Fruit fly (Drosophila melanogaster) whole organism, prepupa: Measurements from ENCODE around the gene Rh5.
A peak's percentile ranks its signal among the peaks of the same experiment; 100 is the strongest.

Experiments
- CG10631 ChIP-seq: fragments of 200-800 bp; sonication (Bioruptor generic); optimal IDR thresholded peaks from 2 replicates; lab custom pipeline; 2016; ENCODE audit warnings: missing biosample characterization, missing genetic modification characterization
- CG11294 ChIP-seq: fragments of 200-800 bp; sonication (Bioruptor generic); IDR thresholded peaks from 2 replicates; pipeline ENCODE4 v1.3.6; 2022; ENCODE audit warnings: missing biosample characterization, missing genetic modification characterization
- CG11902 ChIP-seq: fragments of 200-800 bp; sonication (Bioruptor generic); optimal IDR thresholded peaks from 3 replicates; lab custom pipeline; 2016; ENCODE audit warnings: missing biosample characterization, missing genetic modification characterization
- CG15336 ChIP-seq: fragments of 200-800 bp; sonication (Bioruptor generic); IDR thresholded peaks from 2 replicates; pipeline ENCODE4 v1.3.6; 2022; ENCODE audit warnings: missing biosample characterization, missing genetic modification characterization
- CG1621 ChIP-seq: fragments of 200-800 bp; sonication (Bioruptor generic); optimal IDR thresholded peaks from 3 replicates; lab custom pipeline; 2018; ENCODE audit warnings: missing biosample characterization, mild to moderate bottlenecking, missing genetic modification characterization
- CG3032 ChIP-seq: fragments of 200-800 bp; optimal IDR thresholded peaks from 2 replicates; lab custom pipeline; 2019; ENCODE audit warnings: missing biosample characterization, mild to moderate bottlenecking, missing genetic modification characterization, moderate library complexity
- CG31627 ChIP-seq: fragments of 200-800 bp; sonication (Bioruptor generic); optimal IDR thresholded peaks from 3 replicates; lab custom pipeline; 2016; ENCODE audit warnings: missing biosample characterization, missing genetic modification characterization
- CG32006 ChIP-seq: fragments of 200-800 bp; sonication (Bioruptor generic); optimal IDR thresholded peaks from 3 replicates; lab custom pipeline; 2017; ENCODE audit warnings: missing biosample characterization, mild to moderate bottlenecking, missing genetic modification characterization
- CG3919 ChIP-seq: fragments of 200-800 bp; sonication (Bioruptor generic); optimal IDR thresholded peaks from 3 replicates; lab custom pipeline; 2016; ENCODE audit warnings: missing biosample characterization, missing genetic modification characterization
- CG4318 ChIP-seq: fragments of 200-800 bp; sonication (Bioruptor generic); optimal IDR thresholded peaks from 3 replicates; lab custom pipeline; 2017; ENCODE audit warnings: missing biosample characterization, mild to moderate bottlenecking, missing genetic modification characterization
- CG6163 ChIP-seq: fragments of 200-800 bp; sonication (Bioruptor generic); IDR thresholded peaks from 3 replicates; pipeline ENCODE4 v1.3.6; 2022; ENCODE audit warnings: missing biosample characterization, missing genetic modification characterization
- CG6276 ChIP-seq: fragments of 200-800 bp; sonication (Bioruptor generic); optimal IDR thresholded peaks from 2 replicates; lab custom pipeline; 2017; ENCODE audit warnings: missing biosample characterization, mild to moderate bottlenecking, missing genetic modification characterization
- CG6792 ChIP-seq: fragments of 200-800 bp; sonication (Bioruptor generic); optimal IDR thresholded peaks from 3 replicates; lab custom pipeline; 2016; ENCODE audit warnings: missing biosample characterization, missing genetic modification characterization
- CG6808 ChIP-seq: fragments of 200-800 bp; sonication (Bioruptor generic); optimal IDR thresholded peaks from 3 replicates; lab custom pipeline; 2017; ENCODE audit warnings: missing biosample characterization, missing genetic modification characterization, mild to moderate bottlenecking, moderate library complexity, missing genetic modification reagents
- CG8319 ChIP-seq: fragments of 200-800 bp; sonication (Bioruptor generic); optimal IDR thresholded peaks from 3 replicates; lab custom pipeline; 2016; ENCODE audit warnings: missing biosample characterization, missing genetic modification characterization
- CG8632 ChIP-seq: fragments of 200-800 bp; sonication (Bioruptor generic); optimal IDR thresholded peaks from 3 replicates; lab custom pipeline; 2016; ENCODE audit warnings: missing biosample characterization, missing genetic modification characterization
- Eip75B ChIP-seq: fragments of 200-800 bp; sonication (Bioruptor generic); optimal IDR thresholded peaks from 3 replicates; lab custom pipeline; 2016; ENCODE audit warnings: missing biosample characterization, missing genetic modification characterization
- Eip78C ChIP-seq: fragments of 200-800 bp; sonication (Bioruptor generic); peaks from one replicate; lab custom pipeline; 2016; ENCODE audit warnings: missing biosample characterization, missing genetic modification characterization
- Ets96B ChIP-seq: fragments of 200-800 bp; optimal IDR thresholded peaks from 2 replicates; lab custom pipeline; 2019; ENCODE audit warnings: missing biosample characterization, mild to moderate bottlenecking, missing genetic modification characterization, moderate library complexity
- Hr38 ChIP-seq: sonication (Bioruptor generic); optimal IDR thresholded peaks from 2 replicates; lab custom pipeline; 2016; ENCODE audit warnings: missing biosample characterization, missing genetic modification characterization
- Hr39 ChIP-seq: fragments of 200-800 bp; sonication (Bioruptor generic); optimal IDR thresholded peaks from 2 replicates; lab custom pipeline; 2016; ENCODE audit warnings: missing biosample characterization, missing genetic modification characterization
- Hr4 ChIP-seq: fragments of 200-800 bp; sonication (Bioruptor generic); optimal IDR thresholded peaks from 3 replicates; lab custom pipeline; 2016; ENCODE audit warnings: missing biosample characterization, missing genetic modification characterization
- Lpt ChIP-seq: fragments of 200-800 bp; sonication (Bioruptor generic); optimal IDR thresholded peaks from 3 replicates; lab custom pipeline; 2016; ENCODE audit warnings: missing biosample characterization, missing genetic modification characterization
- OdsH ChIP-seq: fragments of 200-800 bp; sonication (Bioruptor generic); optimal IDR thresholded peaks from 3 replicates; lab custom pipeline; 2016; ENCODE audit warnings: missing biosample characterization, missing genetic modification characterization
- Sox102F ChIP-seq: fragments of 200-800 bp; sonication (Bioruptor generic); optimal IDR thresholded peaks from 2 replicates; lab custom pipeline; 2016; ENCODE audit warnings: missing biosample characterization, mild to moderate bottlenecking, missing genetic modification characterization
- Sox14 ChIP-seq: fragments of 200-800 bp; sonication (Bioruptor generic); optimal IDR thresholded peaks from 3 replicates; lab custom pipeline; 2016; ENCODE audit warnings: missing biosample characterization, missing genetic modification characterization
- achi ChIP-seq: fragments of 200-800 bp; sonication (Bioruptor generic); optimal IDR thresholded peaks from 3 replicates; lab custom pipeline; 2016; ENCODE audit warnings: missing biosample characterization, missing genetic modification characterization
- acj6 ChIP-seq: fragments of 200-800 bp; sonication (Bioruptor generic); optimal IDR thresholded peaks from 3 replicates; lab custom pipeline; 2016; ENCODE audit warnings: missing biosample characterization, missing genetic modification characterization
- cyc ChIP-seq: fragments of 200-800 bp; sonication (Bioruptor generic); optimal IDR thresholded peaks from 3 replicates; lab custom pipeline; 2016; ENCODE audit warnings: missing biosample characterization, missing genetic modification characterization
- dac ChIP-seq: fragments of 200-800 bp; sonication (Bioruptor generic); optimal IDR thresholded peaks from 2 replicates; lab custom pipeline; 2017; ENCODE audit warnings: missing biosample characterization, mild to moderate bottlenecking, missing genetic modification characterization
- dsx ChIP-seq: fragments of 200-800 bp; optimal IDR thresholded peaks from 3 replicates; lab custom pipeline; 2019; ENCODE audit warnings: missing biosample characterization, mild to moderate bottlenecking, missing genetic modification characterization, moderate library complexity; ENCODE audit not compliant: poor library complexity, severe bottlenecking
- eg ChIP-seq: fragments of 200-800 bp; sonication (Bioruptor generic); IDR thresholded peaks from 3 replicates; pipeline ENCODE4 v1.3.6; 2022; ENCODE audit warnings: missing biosample characterization, missing genetic modification characterization
- esn ChIP-seq: fragments of 200-800 bp; sonication (Bioruptor generic); optimal IDR thresholded peaks from 2 replicates; lab custom pipeline; 2016; ENCODE audit warnings: missing biosample characterization, mild to moderate bottlenecking, missing genetic modification characterization, moderate library complexity
- fd59A ChIP-seq: fragments of 200-800 bp; sonication (Bioruptor generic); optimal IDR thresholded peaks from 2 replicates; lab custom pipeline; 2017; ENCODE audit warnings: missing biosample characterization, mild to moderate bottlenecking, missing genetic modification characterization, missing genetic modification reagents
- fkh ChIP-seq: fragments of 200-800 bp; sonication (Bioruptor generic); optimal IDR thresholded peaks from 3 replicates; lab custom pipeline; 2017; ENCODE audit warnings: missing biosample characterization, mild to moderate bottlenecking, missing genetic modification characterization, moderate library complexity
- lz ChIP-seq: fragments of 200-800 bp; sonication (Bioruptor generic); optimal IDR thresholded peaks from 3 replicates; lab custom pipeline; 2016; ENCODE audit warnings: missing biosample characterization, missing genetic modification characterization
- net ChIP-seq: fragments of 200-800 bp; sonication (Bioruptor generic); optimal IDR thresholded peaks from 3 replicates; lab custom pipeline; 2016; ENCODE audit warnings: missing biosample characterization, missing genetic modification characterization
- pdm3 ChIP-seq: fragments of 200-800 bp; sonication (Bioruptor generic); optimal IDR thresholded peaks from 3 replicates; lab custom pipeline; 2016; ENCODE audit warnings: missing biosample characterization, missing genetic modification characterization
- salr ChIP-seq, 2 experiments: fragments of 200-800 bp; sonication (Bioruptor generic); optimal IDR thresholded peaks; 3 replicates each; lab custom pipeline; 2016 to 2018; ENCODE audit warnings: missing biosample characterization in 2 of 2, missing genetic modification characterization in 2 of 2, mild to moderate bottlenecking in 1 of 2
- spab ChIP-seq: fragments of 200-800 bp; sonication (Bioruptor generic); optimal IDR thresholded peaks from 2 replicates; lab custom pipeline; 2017; ENCODE audit warnings: missing biosample characterization, mild to moderate bottlenecking, missing genetic modification characterization, missing genetic modification reagents
- ss ChIP-seq, 2 experiments: fragments of 200-800 bp; sonication (Bioruptor generic); optimal IDR thresholded peaks; 2 replicates in 1 of 2; 3 replicates in 1 of 2; lab custom pipeline; 2017 to 2018; ENCODE audit warnings: mild to moderate bottlenecking in 2 of 2, missing biosample characterization in 2 of 2, missing genetic modification characterization in 2 of 2, moderate library complexity in 1 of 2
- svp ChIP-seq: fragments of 200-800 bp; sonication (Bioruptor generic); peaks from one replicate; lab custom pipeline; 2016; ENCODE audit warnings: missing biosample characterization, missing genetic modification characterization
- topi ChIP-seq: fragments of 200-800 bp; sonication (Bioruptor generic); optimal IDR thresholded peaks from 3 replicates; lab custom pipeline; 2016; ENCODE audit warnings: missing biosample characterization, missing genetic modification characterization
- vri ChIP-seq: fragments of 200-800 bp; sonication (Bioruptor generic); optimal IDR thresholded peaks from 3 replicates; lab custom pipeline; 2016; ENCODE audit warnings: missing biosample characterization, mild to moderate bottlenecking, missing genetic modification characterization

Gene Rh5

dm6 chr2L:12020735-12021134 lies 12.8 kb downstream of the Rh5 start, which contains the start of gene Wdr81:
Wdr81 (minus strand) TSS chr2L:12020960.
- TF ChIP-seq Hr39 (GFP tag; lab: Kevin White, UChicago) (no peak), topi (GFP tag; lab: Kevin White, UChicago) (no peak), cyc (GFP tag; lab: Kevin White, UChicago) (no peak)

dm6 chr2L:12021193-12021592 lies 13.2 kb downstream of the Rh5 start:
- no peak for TF ChIP-seq Hr38
- TF ChIP-seq pdm3 (GFP tag; lab: Kevin White, UChicago): no peak
- peak; percentile 5 for TF ChIP-seq esn
- TF ChIP-seq acj6 (GFP tag; lab: Kevin White, UChicago): no peak
- peak; percentile 38 for TF ChIP-seq vri
- TF ChIP-seq fkh (GFP tag; lab: Kevin White, UChicago): peak; percentile 68
- TF ChIP-seq Eip78C (GFP tag; lab: Kevin White, UChicago): peak; percentile 17

dm6 chr2L:12024104-12024503 lies 16.2 kb downstream of the Rh5 start:
- TF ChIP-seq lz (GFP tag; lab: Kevin White, UChicago) (no peak), fd59A (GFP tag; lab: Kevin White, UChicago) (no peak), net (no peak), CG8319 (GFP tag; lab: Kevin White, UChicago) (no peak), CG4318 (GFP tag; lab: Kevin White, UChicago) (no peak), eg (no peak)
- TF ChIP-seq, all 60 proteins: peak for 0

dm6 chr2L:12025505-12025904 lies 17.6 kb downstream of the Rh5 start:
- TF ChIP-seq svp: peak; percentile 55
- peak; percentile 54; the same call in 2 of the 3 replicates for TF ChIP-seq CG6163 (GFP tag; lab: Robert Waterston, UW)
- TF ChIP-seq fkh (GFP tag; lab: Kevin White, UChicago): no peak
- peak; percentile 35 to 44 for TF ChIP-seq ss (GFP tag; optimal IDR thresholded peaks at IDR 0.05; lab: Kevin White, UChicago)
- TF ChIP-seq CG31627 (GFP tag; lab: Kevin White, UChicago): peak; percentile 31
- no peak for TF ChIP-seq CG8319 (GFP tag; lab: Kevin White, UChicago)
- TF ChIP-seq CG3919 (GFP tag; lab: Kevin White, UChicago): peak; percentile 42
- peak; percentile 49 for TF ChIP-seq CG15336 (GFP tag; lab: Robert Waterston, UW)
- peak; percentile 41 for TF ChIP-seq dsx (GFP tag; lab: Kevin White, UChicago)
- TF ChIP-seq CG10631 (GFP tag; lab: Kevin White, UChicago): peak; percentile 22
- no peak for TF ChIP-seq CG11902 (GFP tag; lab: Kevin White, UChicago)
- TF ChIP-seq topi (GFP tag; lab: Kevin White, UChicago): peak; percentile 11
- TF ChIP-seq Lpt: peak; percentile 31
- TF ChIP-seq CG6276 (GFP tag; lab: Kevin White, UChicago): peak; percentile 55
- no peak for TF ChIP-seq OdsH
- TF ChIP-seq fd59A (GFP tag; lab: Kevin White, UChicago): peak; percentile 25
- peak; percentile 21 for TF ChIP-seq Ets96B (tag; lab: Kevin White, UChicago)
- TF ChIP-seq salr (GFP tag; optimal IDR thresholded peaks at IDR 0.05; lab: Kevin White, UChicago): peak in 1 of 2 experiments; percentile 35
- TF ChIP-seq Sox102F: peak; percentile 4
- TF ChIP-seq CG3032 (tag; lab: Kevin White, UChicago): peak; percentile 38
- no peak for TF ChIP-seq Hr4 (GFP tag; lab: Kevin White, UChicago)
- peak; percentile 51 for TF ChIP-seq esn
- peak; percentile 8 for TF ChIP-seq achi (GFP tag; lab: Kevin White, UChicago)
- TF ChIP-seq Eip78C (GFP tag; lab: Kevin White, UChicago): peak; percentile 77
- peak; percentile 49 for TF ChIP-seq net
- no peak for TF ChIP-seq CG8632 (GFP tag; lab: Kevin White, UChicago)
- TF ChIP-seq pdm3 (GFP tag; lab: Kevin White, UChicago): no peak
- peak; percentile 33 for TF ChIP-seq CG6808 (GFP tag; lab: Kevin White, UChicago)
- TF ChIP-seq Sox14 (GFP tag; lab: Kevin White, UChicago): peak; percentile 61
- peak; percentile 40 for TF ChIP-seq CG1621 (tag; lab: Kevin White, UChicago)
- peak; percentile 7 for TF ChIP-seq CG32006
- TF ChIP-seq spab (GFP tag; lab: Kevin White, UChicago): peak; percentile 27
- peak; percentile 4 for TF ChIP-seq Eip75B (GFP tag; lab: Kevin White, UChicago)
- TF ChIP-seq dac: no peak
- TF ChIP-seq eg: peak; percentile 70; the same call in 2 of the 3 replicates
- TF ChIP-seq CG6792 (GFP tag; lab: Kevin White, UChicago): no peak
- TF ChIP-seq CG11294 (GFP tag; lab: Robert Waterston, UW): no peak
- TF ChIP-seq cyc (GFP tag; lab: Kevin White, UChicago): peak; percentile 17
- TF ChIP-seq Hr39 (GFP tag; lab: Kevin White, UChicago): no peak
